Fruit fly (Drosophila melanogaster) whole organism, prepupa: ENCODE measurements around the gene CG34290.

Source experiments
- CG10631 ChIP-seq: fragments of 200-800 bp; sonication (Bioruptor generic); optimal IDR thresholded peaks from 2 replicates; lab custom pipeline; 2016; ENCODE audit warnings: missing biosample characterization, missing genetic modification characterization
- CG10669 ChIP-seq: fragments of 200-800 bp; sonication (Bioruptor generic); optimal IDR thresholded peaks from 3 replicates; lab custom pipeline; 2018; ENCODE audit warnings: missing biosample characterization, mild to moderate bottlenecking, missing genetic modification characterization, moderate library complexity
- CG11294 ChIP-seq: fragments of 200-800 bp; sonication (Bioruptor generic); IDR thresholded peaks from 2 replicates; pipeline ENCODE4 v1.3.6; 2022; ENCODE audit warnings: missing biosample characterization, missing genetic modification characterization
- CG3032 ChIP-seq: fragments of 200-800 bp; optimal IDR thresholded peaks from 2 replicates; lab custom pipeline; 2019; ENCODE audit warnings: missing biosample characterization, mild to moderate bottlenecking, missing genetic modification characterization, moderate library complexity
- CG34406 ChIP-seq: fragments of 200-800 bp; sonication (Bioruptor generic); optimal IDR thresholded peaks from 3 replicates; lab custom pipeline; 2016; ENCODE audit warnings: missing biosample characterization, missing genetic modification characterization
- CG3919 ChIP-seq: fragments of 200-800 bp; sonication (Bioruptor generic); optimal IDR thresholded peaks from 3 replicates; lab custom pipeline; 2016; ENCODE audit warnings: missing biosample characterization, missing genetic modification characterization
- CG6163 ChIP-seq: fragments of 200-800 bp; sonication (Bioruptor generic); IDR thresholded peaks from 3 replicates; pipeline ENCODE4 v1.3.6; 2022; ENCODE audit warnings: missing biosample characterization, missing genetic modification characterization
- CG6276 ChIP-seq: fragments of 200-800 bp; sonication (Bioruptor generic); optimal IDR thresholded peaks from 2 replicates; lab custom pipeline; 2017; ENCODE audit warnings: missing biosample characterization, mild to moderate bottlenecking, missing genetic modification characterization
- CG6792 ChIP-seq: fragments of 200-800 bp; sonication (Bioruptor generic); optimal IDR thresholded peaks from 3 replicates; lab custom pipeline; 2016; ENCODE audit warnings: missing biosample characterization, missing genetic modification characterization
- CG7368 ChIP-seq: fragments of 200-800 bp; sonication (Bioruptor generic); optimal IDR thresholded peaks from 3 replicates; lab custom pipeline; 2016; ENCODE audit warnings: missing biosample characterization, missing genetic modification characterization
- CG8119 ChIP-seq: fragments of 200-800 bp; sonication (Bioruptor generic); IDR thresholded peaks from 3 replicates; pipeline ENCODE4 v1.3.6; 2022; ENCODE audit warnings: missing biosample characterization, missing genetic modification characterization
- CG8319 ChIP-seq: fragments of 200-800 bp; sonication (Bioruptor generic); optimal IDR thresholded peaks from 3 replicates; lab custom pipeline; 2016; ENCODE audit warnings: missing biosample characterization, missing genetic modification characterization
- Eip75B ChIP-seq: fragments of 200-800 bp; sonication (Bioruptor generic); optimal IDR thresholded peaks from 3 replicates; lab custom pipeline; 2016; ENCODE audit warnings: missing biosample characterization, missing genetic modification characterization
- Eip78C ChIP-seq: fragments of 200-800 bp; sonication (Bioruptor generic); peaks from one replicate; lab custom pipeline; 2016; ENCODE audit warnings: missing biosample characterization, missing genetic modification characterization
- Ets21C ChIP-seq: fragments of 200-800 bp; sonication (Bioruptor generic); optimal IDR thresholded peaks from 3 replicates; lab custom pipeline; 2016; ENCODE audit warnings: missing biosample characterization, missing genetic modification characterization
- Ets96B ChIP-seq: fragments of 200-800 bp; optimal IDR thresholded peaks from 2 replicates; lab custom pipeline; 2019; ENCODE audit warnings: missing biosample characterization, mild to moderate bottlenecking, missing genetic modification characterization, moderate library complexity
- Gug ChIP-seq: fragments of 200-800 bp; sonication (Bioruptor generic); IDR thresholded peaks from 2 replicates; pipeline ENCODE4 v1.3.6; 2022; ENCODE audit warnings: missing biosample characterization, missing genetic modification characterization
- Hr38 ChIP-seq: sonication (Bioruptor generic); optimal IDR thresholded peaks from 2 replicates; lab custom pipeline; 2016; ENCODE audit warnings: missing biosample characterization, missing genetic modification characterization
- Hr4 ChIP-seq: fragments of 200-800 bp; sonication (Bioruptor generic); optimal IDR thresholded peaks from 3 replicates; lab custom pipeline; 2016; ENCODE audit warnings: missing biosample characterization, missing genetic modification characterization
- OdsH ChIP-seq: fragments of 200-800 bp; sonication (Bioruptor generic); optimal IDR thresholded peaks from 3 replicates; lab custom pipeline; 2016; ENCODE audit warnings: missing biosample characterization, missing genetic modification characterization
- Smox ChIP-seq: fragments of 200-800 bp; sonication (Bioruptor generic); optimal IDR thresholded peaks from 3 replicates; lab custom pipeline; 2016; ENCODE audit warnings: missing biosample characterization, missing genetic modification characterization
- Sox102F ChIP-seq: fragments of 200-800 bp; sonication (Bioruptor generic); optimal IDR thresholded peaks from 2 replicates; lab custom pipeline; 2016; ENCODE audit warnings: missing biosample characterization, mild to moderate bottlenecking, missing genetic modification characterization
- Sox14 ChIP-seq: fragments of 200-800 bp; sonication (Bioruptor generic); optimal IDR thresholded peaks from 3 replicates; lab custom pipeline; 2016; ENCODE audit warnings: missing biosample characterization, missing genetic modification characterization
- acj6 ChIP-seq: fragments of 200-800 bp; sonication (Bioruptor generic); optimal IDR thresholded peaks from 3 replicates; lab custom pipeline; 2016; ENCODE audit warnings: missing biosample characterization, missing genetic modification characterization
- cyc ChIP-seq: fragments of 200-800 bp; sonication (Bioruptor generic); optimal IDR thresholded peaks from 3 replicates; lab custom pipeline; 2016; ENCODE audit warnings: missing biosample characterization, missing genetic modification characterization
- dsx ChIP-seq: fragments of 200-800 bp; optimal IDR thresholded peaks from 3 replicates; lab custom pipeline; 2019; ENCODE audit warnings: missing biosample characterization, mild to moderate bottlenecking, missing genetic modification characterization, moderate library complexity; ENCODE audit not compliant: poor library complexity, severe bottlenecking
- eg ChIP-seq: fragments of 200-800 bp; sonication (Bioruptor generic); IDR thresholded peaks from 3 replicates; pipeline ENCODE4 v1.3.6; 2022; ENCODE audit warnings: missing biosample characterization, missing genetic modification characterization
- esn ChIP-seq: fragments of 200-800 bp; sonication (Bioruptor generic); optimal IDR thresholded peaks from 2 replicates; lab custom pipeline; 2016; ENCODE audit warnings: missing biosample characterization, mild to moderate bottlenecking, missing genetic modification characterization, moderate library complexity
- fd59A ChIP-seq: fragments of 200-800 bp; sonication (Bioruptor generic); optimal IDR thresholded peaks from 2 replicates; lab custom pipeline; 2017; ENCODE audit warnings: missing biosample characterization, mild to moderate bottlenecking, missing genetic modification characterization, missing genetic modification reagents
- net ChIP-seq: fragments of 200-800 bp; sonication (Bioruptor generic); optimal IDR thresholded peaks from 3 replicates; lab custom pipeline; 2016; ENCODE audit warnings: missing biosample characterization, missing genetic modification characterization
- salr ChIP-seq, 2 experiments: fragments of 200-800 bp; sonication (Bioruptor generic); optimal IDR thresholded peaks; 3 replicates each; lab custom pipeline; 2016 to 2018; ENCODE audit warnings: missing biosample characterization in 2 of 2, missing genetic modification characterization in 2 of 2, mild to moderate bottlenecking in 1 of 2
- spab ChIP-seq: fragments of 200-800 bp; sonication (Bioruptor generic); optimal IDR thresholded peaks from 2 replicates; lab custom pipeline; 2017; ENCODE audit warnings: missing biosample characterization, mild to moderate bottlenecking, missing genetic modification characterization, missing genetic modification reagents
- ss ChIP-seq, 2 experiments: fragments of 200-800 bp; sonication (Bioruptor generic); optimal IDR thresholded peaks; 2 replicates in 1 of 2; 3 replicates in 1 of 2; lab custom pipeline; 2017 to 2018; ENCODE audit warnings: mild to moderate bottlenecking in 2 of 2, missing biosample characterization in 2 of 2, missing genetic modification characterization in 2 of 2, moderate library complexity in 1 of 2
- svp ChIP-seq: fragments of 200-800 bp; sonication (Bioruptor generic); peaks from one replicate; lab custom pipeline; 2016; ENCODE audit warnings: missing biosample characterization, missing genetic modification characterization
- topi ChIP-seq: fragments of 200-800 bp; sonication (Bioruptor generic); optimal IDR thresholded peaks from 3 replicates; lab custom pipeline; 2016; ENCODE audit warnings: missing biosample characterization, missing genetic modification characterization

Gene CG34290

dm6 chr3R:24261380-24262021, 28.1 kb downstream of the CG34290 start (continued):
- TF ChIP-seq dsx (GFP tag; lab: Kevin White, UChicago) (peak; percentile 87), salr (GFP tag; optimal IDR thresholded peaks at IDR 0.05; lab: Kevin White, UChicago) (peak in 1 of 2 experiments; percentile 58), net (peak; percentile 28), acj6 (GFP tag; lab: Kevin White, UChicago) (peak; percentile 40), Ets21C (GFP tag; lab: Kevin White, UChicago) (no peak), CG6792 (GFP tag; lab: Kevin White, UChicago) (no peak), CG6276 (GFP tag; lab: Kevin White, UChicago) (peak; percentile 52), Eip75B (GFP tag; lab: Kevin White, UChicago) (peak; percentile 62), CG3919 (GFP tag; lab: Kevin White, UChicago) (peak; percentile 67), CG3032 (tag; lab: Kevin White, UChicago) (peak; percentile 46), CG6163 (GFP tag; lab: Robert Waterston, UW) (peak; percentile 54; the same call in 2 of the 3 replicates), CG7368 (GFP tag; lab: Kevin White, UChicago) (no peak), ss (GFP tag; optimal IDR thresholded peaks at IDR 0.05; lab: Kevin White, UChicago) (peak; percentile 41 to 79), CG34406 (peak; percentile 8), CG10669 (GFP tag; lab: Kevin White, UChicago) (peak; percentile 51), Hr4 (GFP tag; lab: Kevin White, UChicago) (peak; percentile 44), Sox14 (GFP tag; lab: Kevin White, UChicago) (peak; percentile 73), topi (GFP tag; lab: Kevin White, UChicago) (no peak), CG11294 (GFP tag; lab: Robert Waterston, UW) (0 out of 2 replicates have a peak, but pooled peaks have one; percentile 21)
- TF ChIP-seq, all 60 proteins: peak for 35

DNA sequence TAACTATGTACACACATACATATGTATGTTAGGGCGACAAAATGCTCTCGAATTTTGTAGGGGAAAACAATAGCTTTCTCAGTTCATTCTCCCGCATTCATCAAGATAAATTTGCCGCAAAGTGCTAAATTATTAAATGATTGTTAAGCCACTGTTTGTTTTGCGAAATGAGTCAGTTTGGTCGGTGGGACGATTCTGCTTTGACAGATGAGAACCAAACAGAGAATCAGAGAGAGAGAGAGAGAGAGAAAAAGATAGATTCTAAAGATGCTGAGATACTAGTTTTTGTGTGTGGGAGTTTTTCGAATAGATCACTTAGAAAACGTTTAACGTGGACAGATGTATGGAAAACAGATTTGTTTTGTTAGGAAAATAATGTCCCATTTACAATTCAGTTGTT, 29.2 kb downstream of the CG34290 start:
- TF ChIP-seq fd59A (GFP tag; lab: Kevin White, UChicago), result no peak
- TF ChIP-seq CG8319 (GFP tag; lab: Kevin White, UChicago), result no peak
- TF ChIP-seq Hr38 (GFP tag; lab: Kevin White, UChicago), result no peak
- no peak for TF ChIP-seq OdsH (GFP tag; lab: Kevin White, UChicago)
- no peak for TF ChIP-seq Eip78C (GFP tag; lab: Kevin White, UChicago)
- TF ChIP-seq svp (GFP tag; lab: Kevin White, UChicago), result no peak
- TF ChIP-seq Gug, result no peak
- no peak for TF ChIP-seq Hr4 (GFP tag; lab: Kevin White, UChicago)
- no peak for TF ChIP-seq eg (GFP tag; lab: Robert Waterston, UW)
- no peak for TF ChIP-seq CG6276 (GFP tag; lab: Kevin White, UChicago)
- no peak for TF ChIP-seq acj6 (GFP tag; lab: Kevin White, UChicago)
- no peak for TF ChIP-seq ss (GFP tag; optimal IDR thresholded peaks at IDR 0.05; lab: Kevin White, UChicago)
- no peak for TF ChIP-seq spab (GFP tag; lab: Kevin White, UChicago)
- no peak for TF ChIP-seq CG34406
- no peak for TF ChIP-seq cyc (GFP tag; lab: Kevin White, UChicago)

DNA sequence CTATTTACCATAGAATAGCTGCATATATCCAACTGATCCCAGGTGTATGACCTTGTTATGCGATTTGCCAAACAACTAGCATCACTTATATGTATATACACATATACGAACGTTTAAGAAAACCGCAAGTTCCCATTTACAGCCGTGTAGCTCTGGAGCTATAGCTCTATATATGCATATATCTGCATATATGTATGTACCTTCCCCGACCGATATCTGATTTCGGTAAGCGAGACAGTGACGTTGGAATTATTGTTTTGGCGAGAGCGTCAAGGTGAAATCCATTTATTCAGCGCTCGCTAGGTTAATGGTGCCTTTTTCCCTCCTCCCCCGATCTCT, 29.6 kb downstream of the CG34290 start:
- TF ChIP-seq OdsH (GFP tag; lab: Kevin White, UChicago), result no peak
- no peak for TF ChIP-seq Ets96B (tag; lab: Kevin White, UChicago)
- TF ChIP-seq fd59A (GFP tag; lab: Kevin White, UChicago), result no peak
- TF ChIP-seq esn, result peak; percentile 24
- TF ChIP-seq CG7368 (GFP tag; lab: Kevin White, UChicago), result no peak
- TF ChIP-seq Eip78C (GFP tag; lab: Kevin White, UChicago), result peak; percentile 9
- TF ChIP-seq Sox102F (GFP tag; lab: Kevin White, UChicago), result no peak
- no peak for TF ChIP-seq CG8119 (GFP tag; lab: Robert Waterston, UW)
- TF ChIP-seq CG6792 (GFP tag; lab: Kevin White, UChicago), result peak; percentile 31
- TF ChIP-seq svp (GFP tag; lab: Kevin White, UChicago), result peak; percentile 90
- no peak for TF ChIP-seq spab (GFP tag; lab: Kevin White, UChicago)
- no peak for TF ChIP-seq CG10669 (GFP tag; lab: Kevin White, UChicago)
- no peak for TF ChIP-seq net
- TF ChIP-seq CG10631 (GFP tag; lab: Kevin White, UChicago), result no peak
- TF ChIP-seq Smox (GFP tag; lab: Kevin White, UChicago), result no peak
